Worm (Caenorhabditis elegans) whole organism, L2 larva: ENCODE results near the gene timm-17B.1.

Experiments used
- C34F6.9 ChIP-seq: fragments of 150-350 bp; optimal IDR thresholded peaks from 2 replicates; lab custom pipeline; 2014; ENCODE audit warnings: missing biosample characterization, missing genetic modification characterization
- F13H6.1 ChIP-seq: sonication (generic microtip); optimal IDR thresholded peaks from 2 replicates; lab custom pipeline; 2016; ENCODE audit warnings: missing genetic modification characterization, missing compliant biosample characterization
- Y55F3AM.14 ChIP-seq: fragments of 200-800 bp; sonication (Bioruptor generic); optimal IDR thresholded peaks from 2 replicates; lab custom pipeline; 2018; ENCODE audit warnings: mild to moderate bottlenecking, missing genetic modification characterization, missing compliant biosample characterization
- alr-1 ChIP-seq: fragments of 150-350 bp; optimal IDR thresholded peaks from 2 replicates; lab custom pipeline; 2014; ENCODE audit warnings: missing biosample characterization, missing genetic modification characterization
- aly-2 ChIP-seq: fragments of 150-350 bp; optimal IDR thresholded peaks from 2 replicates; lab custom pipeline; 2014; ENCODE audit warnings: missing biosample characterization, missing genetic modification characterization
- blmp-1 ChIP-seq: sonication (generic microtip); optimal IDR thresholded peaks from 2 replicates; lab custom pipeline; 2017; ENCODE audit warnings: missing genetic modification characterization, mild to moderate bottlenecking, missing compliant biosample characterization, antibody characterized with exemption, moderate library complexity; ENCODE audit not compliant: insufficient read depth
- crh-2 ChIP-seq: sonication (generic microtip); optimal IDR thresholded peaks from 2 replicates; lab custom pipeline; 2017; ENCODE audit warnings: missing biosample characterization, missing genetic modification characterization
- dmd-4 ChIP-seq: sonication (generic microtip); optimal IDR thresholded peaks from 2 replicates; lab custom pipeline; 2017; ENCODE audit warnings: missing biosample characterization, missing genetic modification characterization
- egl-27 ChIP-seq: sonication (generic microtip); optimal IDR thresholded peaks from 3 replicates; lab custom pipeline; 2017; ENCODE audit warnings: missing biosample characterization, missing genetic modification reagents, missing genetic modification characterization
- elt-3 ChIP-seq: sonication (generic microtip); optimal IDR thresholded peaks from 2 replicates; lab custom pipeline; 2017; ENCODE audit warnings: missing biosample characterization, missing genetic modification characterization
- fos-1 ChIP-seq: fragments of 150-350 bp; optimal IDR thresholded peaks from 2 replicates; lab custom pipeline; 2014; ENCODE audit warnings: missing biosample characterization, missing genetic modification characterization
- gmeb-1 ChIP-seq: fragments of 150-350 bp; optimal IDR thresholded peaks from 2 replicates; lab custom pipeline; 2014; ENCODE audit warnings: missing biosample characterization, missing genetic modification characterization
- lin-11 ChIP-seq: fragments of 150-350 bp; sonication (generic microtip); optimal IDR thresholded peaks from 2 replicates; lab custom pipeline; 2014; ENCODE audit warnings: missing biosample characterization, missing genetic modification characterization, inconsistent platforms, mixed read lengths
- lin-13 ChIP-seq: fragments of 150-350 bp; optimal IDR thresholded peaks from 2 replicates; lab custom pipeline; 2014; ENCODE audit warnings: missing biosample characterization, missing genetic modification reagents, missing genetic modification characterization
- lsy-2 ChIP-seq, 2 experiments: fragments of 150-350 bp in 1 of 2; sonication (generic microtip) in 1 of 2; optimal IDR thresholded peaks; 2 replicates each; lab custom pipeline; 2014 to 2017; ENCODE audit warnings: missing biosample characterization in 2 of 2, missing genetic modification characterization in 2 of 2
- mdl-1 ChIP-seq, 2 experiments: fragments of 150-350 bp in 1 of 2; sonication (generic microtip) in 1 of 2; optimal IDR thresholded peaks; 2 replicates each; lab custom pipeline; 2017; ENCODE audit warnings: missing biosample characterization in 2 of 2, missing genetic modification characterization in 2 of 2
- nhr-12 ChIP-seq: fragments of 150-350 bp; optimal IDR thresholded peaks from 2 replicates; lab custom pipeline; 2014; ENCODE audit warnings: missing biosample characterization, missing genetic modification characterization
- nhr-129 ChIP-seq: fragments of 150-350 bp; optimal IDR thresholded peaks from 2 replicates; lab custom pipeline; 2014; ENCODE audit warnings: missing biosample characterization, missing genetic modification characterization
- nhr-21 ChIP-seq: fragments of 150-350 bp; optimal IDR thresholded peaks from 2 replicates; lab custom pipeline; 2014; ENCODE audit warnings: missing biosample characterization, missing genetic modification characterization
- nhr-23 ChIP-seq: fragments of 150-350 bp; optimal IDR thresholded peaks from 2 replicates; lab custom pipeline; 2014; ENCODE audit warnings: missing biosample characterization, missing genetic modification reagents, missing genetic modification characterization
- nhr-237 ChIP-seq: fragments of 150-350 bp; optimal IDR thresholded peaks from 2 replicates; lab custom pipeline; 2014; ENCODE audit warnings: missing biosample characterization, missing genetic modification characterization
- nhr-25 ChIP-seq: fragments of 150-350 bp; sonication (generic microtip); optimal IDR thresholded peaks from 3 replicates; lab custom pipeline; 2014; ENCODE audit warnings: missing biosample characterization, missing genetic modification characterization
- nhr-6 ChIP-seq: fragments of 150-350 bp; optimal IDR thresholded peaks from 2 replicates; lab custom pipeline; 2014; ENCODE audit warnings: missing biosample characterization, missing genetic modification characterization
- nhr-77 ChIP-seq: fragments of 150-350 bp; optimal IDR thresholded peaks from 2 replicates; lab custom pipeline; 2014; ENCODE audit warnings: missing biosample characterization, missing genetic modification characterization
- peb-1 ChIP-seq: fragments of 150-350 bp; optimal IDR thresholded peaks from 2 replicates; lab custom pipeline; 2014; ENCODE audit warnings: missing biosample characterization, missing genetic modification characterization
- sma-3 ChIP-seq: sonication (generic microtip); optimal IDR thresholded peaks from 2 replicates; lab custom pipeline; 2016; ENCODE audit warnings: missing genetic modification reagents, missing genetic modification characterization, missing compliant biosample characterization
- sma-9 ChIP-seq, 2 experiments: fragments of 150-350 bp in 1 of 2; sonication (generic microtip) in 1 of 2; optimal IDR thresholded peaks; 2 replicates each; lab custom pipeline; 2014 to 2016; ENCODE audit warnings: missing genetic modification characterization in 2 of 2, mild to moderate bottlenecking in 1 of 2, missing biosample characterization in 1 of 2, missing compliant biosample characterization in 1 of 2, missing genetic modification reagents in 1 of 2, moderate library complexity in 1 of 2
- unc-55 ChIP-seq: fragments of 150-350 bp; sonication (generic microtip); optimal IDR thresholded peaks from 3 replicates; lab custom pipeline; 2014; ENCODE audit warnings: missing biosample characterization, missing genetic modification reagents, missing genetic modification characterization
- zag-1 ChIP-seq: fragments of 150-350 bp; optimal IDR thresholded peaks from 2 replicates; lab custom pipeline; 2014; ENCODE audit warnings: missing biosample characterization, missing genetic modification characterization
- ztf-1 ChIP-seq: fragments of 200-800 bp; sonication (Bioruptor generic); conservative IDR thresholded peaks from 2 replicates; pipeline ENCODE4 v1.3.6; 2022; ENCODE audit warnings: missing genetic modification characterization, missing compliant biosample characterization
- ztf-11 ChIP-seq: sonication (generic microtip); optimal IDR thresholded peaks from 2 replicates; lab custom pipeline; 2017; ENCODE audit warnings: missing biosample characterization, missing genetic modification characterization
- ztf-4 ChIP-seq: fragments of 150-350 bp; optimal IDR thresholded peaks from 2 replicates; lab custom pipeline; 2014; ENCODE audit warnings: missing biosample characterization, missing genetic modification characterization

Gene timm-17B.1

DNA sequence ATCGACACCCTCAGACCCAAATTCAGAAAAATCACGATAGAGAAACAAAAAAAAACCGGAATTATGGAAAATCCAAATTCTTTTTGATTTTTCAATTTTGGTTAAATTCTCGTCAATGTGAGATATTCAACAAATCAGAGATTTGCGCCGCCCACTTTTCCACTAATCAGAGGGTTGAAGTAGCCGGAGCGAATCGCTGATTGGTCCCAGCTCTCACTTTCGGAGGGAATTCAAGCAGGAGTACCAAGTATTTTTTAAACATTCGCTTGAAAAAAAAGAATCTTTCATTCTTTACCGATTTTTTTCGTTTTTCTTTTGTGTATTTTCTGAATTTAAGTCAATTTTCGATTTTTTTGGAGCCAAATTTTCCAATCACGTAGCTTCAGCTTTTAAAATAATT is 39.4 kb downstream of the timm-17B.1 start:
- TF ChIP-seq dmd-4 (tag; lab: Kevin White, UChicago) (no peak), egl-27 (tag; lab: Kevin White, UChicago) (no peak)

- TF ChIP-seq aly-2 (tag; lab: Kevin White, UChicago): no peak
- TF ChIP-seq nhr-25: peak; percentile 24
- TF ChIP-seq gmeb-1: no peak
- TF ChIP-seq nhr-21: peak; percentile 0
- no peak for TF ChIP-seq nhr-23
- no peak for TF ChIP-seq elt-3 (tag; lab: Kevin White, UChicago)
- TF ChIP-seq lsy-2 (tag; optimal IDR thresholded peaks at IDR 0.05; lab: Kevin White, UChicago): peak; percentile 40 to 68
- no peak for TF ChIP-seq nhr-6
- peak; percentile 37 for TF ChIP-seq crh-2
- TF ChIP-seq ztf-1: no peak
- peak; percentile 60 for TF ChIP-seq C34F6.9 (tag; lab: Kevin White, UChicago)
- peak; percentile 8 for TF ChIP-seq lin-11 (tag; lab: Kevin White, UChicago)
- no peak for TF ChIP-seq nhr-77 (tag; lab: Kevin White, UChicago)
- TF ChIP-seq egl-27 (tag; lab: Kevin White, UChicago): no peak
- no peak for TF ChIP-seq alr-1 (tag; lab: Kevin White, UChicago)
- TF ChIP-seq sma-3: peak; percentile 74
- no peak for TF ChIP-seq ztf-11 (tag; lab: Kevin White, UChicago)
- no peak for TF ChIP-seq nhr-237 (tag; lab: Kevin White, UChicago)
- peak; percentile 39 for TF ChIP-seq lin-13 (GFP tag; lab: Kevin White, UChicago)
- TF ChIP-seq nhr-129 (tag; lab: Kevin White, UChicago): peak; percentile 76
- peak; percentile 75 for TF ChIP-seq F13H6.1 (tag; lab: Kevin White, UChicago)
- peak; percentile 10 for TF ChIP-seq Y55F3AM.14 (GFP tag; lab: Kevin White, UChicago)
- no peak for TF ChIP-seq nhr-12
- peak; percentile 68 for TF ChIP-seq sma-9 (GFP tag; optimal IDR thresholded peaks at IDR 0.05; lab: Kevin White, UChicago)
- no peak for TF ChIP-seq sma-9 (tag; optimal IDR thresholded peaks at IDR 0.05; lab: Kevin White, UChicago)
- no peak for TF ChIP-seq mdl-1 (tag; optimal IDR thresholded peaks at IDR 0.05; lab: Kevin White, UChicago)
- peak; percentile 15 for TF ChIP-seq ztf-4 (tag; lab: Kevin White, UChicago)
- TF ChIP-seq zag-1 (tag; lab: Kevin White, UChicago): peak; percentile 40
- peak; percentile 91 for TF ChIP-seq fos-1 (tag; lab: Kevin White, UChicago)
- TF ChIP-seq unc-55: peak; percentile 60
Measured at ce11 chrIV:4705182-4705581, 40.1 kb downstream of the timm-17B.1 start.

ce11 chrIV:4703911-4704310 is 41.4 kb downstream of the timm-17B.1 start, which contains the start of gene ogdh-1:
Gene ogdh-1, minus strand, starts transcription at chrIV:4704011.
- no peak for TF ChIP-seq lsy-2 (tag; optimal IDR thresholded peaks at IDR 0.05; lab: Kevin White, UChicago)
- no peak for TF ChIP-seq blmp-1
- no peak for TF ChIP-seq unc-55
- no peak for TF ChIP-seq peb-1 (tag; lab: Kevin White, UChicago)
- TF ChIP-seq alr-1 (tag; lab: Kevin White, UChicago): no peak
- no peak for TF ChIP-seq ztf-4 (tag; lab: Kevin White, UChicago)
